Worm (Caenorhabditis elegans) whole organism, mixed stage, embryonic: Measurements from ENCODE around the gene pqn-96.

ENCODE experiments used
- M03D4.4 ChIP-seq: sonication (generic microtip); optimal IDR thresholded peaks from 2 replicates; lab custom pipeline; 2017; ENCODE audit warnings: mild to moderate bottlenecking, missing genetic modification characterization, missing compliant biosample characterization
- bed-3 ChIP-seq: fragments of 200-800 bp; sonication (Bioruptor generic); optimal IDR thresholded peaks from 3 replicates; lab custom pipeline; 2018; ENCODE audit warnings: mild to moderate bottlenecking, missing genetic modification characterization, moderate library complexity, missing compliant biosample characterization
- blmp-1 ChIP-seq: fragments of 150-350 bp; optimal IDR thresholded peaks from 2 replicates; lab custom pipeline; 2014; ENCODE audit warnings: missing biosample characterization, missing genetic modification characterization
- ceh-39 ChIP-seq: fragments of 150-350 bp; optimal IDR thresholded peaks from 2 replicates; lab custom pipeline; 2014; ENCODE audit warnings: missing biosample characterization, missing genetic modification characterization
- ceh-43 ChIP-seq: fragments of 200-800 bp; sonication (Bioruptor generic); optimal IDR thresholded peaks from 2 replicates; lab custom pipeline; 2018; ENCODE audit warnings: mild to moderate bottlenecking, missing genetic modification characterization, moderate library complexity, missing compliant biosample characterization
- ceh-83 ChIP-seq: fragments of 200-800 bp; sonication (Bioruptor generic); optimal IDR thresholded peaks from 2 replicates; lab custom pipeline; 2018; ENCODE audit warnings: mild to moderate bottlenecking, missing genetic modification characterization, missing compliant biosample characterization
- ces-1 ChIP-seq: fragments of 150-350 bp; optimal IDR thresholded peaks from 2 replicates; lab custom pipeline; 2014; ENCODE audit warnings: missing biosample characterization, missing genetic modification reagents, missing genetic modification characterization
- cnd-1 ChIP-seq: fragments of 200-800 bp; sonication (Bioruptor generic); optimal IDR thresholded peaks from 2 replicates; lab custom pipeline; 2018; ENCODE audit warnings: mild to moderate bottlenecking, missing genetic modification characterization, missing compliant biosample characterization
- drap-1 ChIP-seq: fragments of 200-800 bp; sonication (Bioruptor generic); optimal IDR thresholded peaks from 3 replicates; lab custom pipeline; 2018; ENCODE audit warnings: mild to moderate bottlenecking, missing genetic modification characterization, missing compliant biosample characterization
- elt-1 ChIP-seq: sonication (generic microtip); optimal IDR thresholded peaks from 2 replicates; lab custom pipeline; 2017; ENCODE audit warnings: missing genetic modification characterization, mild to moderate bottlenecking, missing compliant biosample characterization, antibody characterized with exemption, moderate library complexity, borderline replicate concordance; ENCODE audit not compliant: insufficient read depth
- elt-3 ChIP-seq: fragments of 150-350 bp; optimal IDR thresholded peaks from 2 replicates; lab custom pipeline; 2014; ENCODE audit warnings: missing biosample characterization, missing genetic modification characterization
- flh-1 ChIP-seq: fragments of 200-800 bp; sonication (Bioruptor generic); optimal IDR thresholded peaks from 2 replicates; lab custom pipeline; 2018; ENCODE audit warnings: mild to moderate bottlenecking, missing genetic modification characterization, moderate library complexity, missing compliant biosample characterization
- ham-2 ChIP-seq: fragments of 200-800 bp; sonication (Bioruptor generic); optimal IDR thresholded peaks from 2 replicates; lab custom pipeline; 2018; ENCODE audit warnings: mild to moderate bottlenecking, missing genetic modification characterization, missing compliant biosample characterization
- hlh-1 ChIP-seq: fragments of 150-350 bp; optimal IDR thresholded peaks from 2 replicates; lab custom pipeline; 2014; ENCODE audit warnings: missing biosample characterization, missing genetic modification reagents, missing genetic modification characterization
- lin-13 ChIP-seq: fragments of 150-350 bp; optimal IDR thresholded peaks from 2 replicates; lab custom pipeline; 2014; ENCODE audit warnings: missing biosample characterization, missing genetic modification characterization
- lin-32 ChIP-seq: fragments of 200-800 bp; sonication (Bioruptor generic); optimal IDR thresholded peaks from 2 replicates; lab custom pipeline; 2018; ENCODE audit warnings: mild to moderate bottlenecking, missing genetic modification characterization, missing compliant biosample characterization
- lsy-2 ChIP-seq: fragments of 150-350 bp; optimal IDR thresholded peaks from 2 replicates; lab custom pipeline; 2014; ENCODE audit warnings: missing biosample characterization, missing genetic modification characterization
- mab-5 ChIP-seq: fragments of 150-350 bp; optimal IDR thresholded peaks from 2 replicates; lab custom pipeline; 2014; ENCODE audit warnings: missing biosample characterization, missing genetic modification characterization
- mep-1 ChIP-seq: fragments of 150-350 bp; optimal IDR thresholded peaks from 2 replicates; lab custom pipeline; 2017; ENCODE audit warnings: missing biosample characterization, missing genetic modification reagents, missing genetic modification characterization, inconsistent platforms
- mls-2 ChIP-seq: sonication (generic microtip); optimal IDR thresholded peaks from 2 replicates; lab custom pipeline; 2016; ENCODE audit warnings: mild to moderate bottlenecking, missing genetic modification characterization, moderate library complexity, missing compliant biosample characterization
- nhr-12 ChIP-seq: fragments of 150-350 bp; optimal IDR thresholded peaks from 2 replicates; lab custom pipeline; 2014; ENCODE audit warnings: missing biosample characterization, missing genetic modification characterization
- nhr-2 ChIP-seq: fragments of 150-350 bp; optimal IDR thresholded peaks from 2 replicates; lab custom pipeline; 2014; ENCODE audit warnings: missing biosample characterization, missing genetic modification characterization
- nhr-237 ChIP-seq: fragments of 150-350 bp; optimal IDR thresholded peaks from 2 replicates; lab custom pipeline; 2014; ENCODE audit warnings: missing biosample characterization, missing genetic modification characterization
- nhr-28 ChIP-seq: fragments of 150-350 bp; optimal IDR thresholded peaks from 2 replicates; lab custom pipeline; 2014; ENCODE audit warnings: missing biosample characterization, missing genetic modification characterization
- nhr-76 ChIP-seq: sonication (generic microtip); optimal IDR thresholded peaks from 2 replicates; lab custom pipeline; 2017; ENCODE audit warnings: missing biosample characterization, missing genetic modification characterization
- pha-4 ChIP-seq: fragments of 150-350 bp; optimal IDR thresholded peaks from 2 replicates; lab custom pipeline; 2018; ENCODE audit warnings: missing biosample characterization, missing genetic modification reagents, missing genetic modification characterization
- sem-2 ChIP-seq: fragments of 200-800 bp; sonication (Bioruptor generic); optimal IDR thresholded peaks from 2 replicates; lab custom pipeline; 2018; ENCODE audit warnings: mild to moderate bottlenecking, missing genetic modification characterization, missing compliant biosample characterization
- snpc-4 ChIP-seq: fragments of 150-350 bp; optimal IDR thresholded peaks from 2 replicates; lab custom pipeline; 2014; ENCODE audit warnings: missing biosample characterization, missing genetic modification characterization
- sptf-1 ChIP-seq: sonication (generic microtip); optimal IDR thresholded peaks from 2 replicates; lab custom pipeline; 2017; ENCODE audit warnings: mild to moderate bottlenecking, missing genetic modification characterization, moderate library complexity, missing compliant biosample characterization
- tbx-8 ChIP-seq: fragments of 200-800 bp; sonication (Bioruptor generic); optimal IDR thresholded peaks from 2 replicates; lab custom pipeline; 2018; ENCODE audit warnings: mild to moderate bottlenecking, missing genetic modification characterization, moderate library complexity, missing compliant biosample characterization
- unc-120 ChIP-seq: sonication (generic microtip); optimal IDR thresholded peaks from 2 replicates; lab custom pipeline; 2017; ENCODE audit warnings: missing genetic modification characterization, missing compliant biosample characterization; ENCODE audit not compliant: poor library complexity, severe bottlenecking
- unc-39 ChIP-seq: fragments of 150-350 bp; optimal IDR thresholded peaks from 2 replicates; lab custom pipeline; 2014; ENCODE audit warnings: missing biosample characterization, missing genetic modification characterization
- unc-62 ChIP-seq: fragments of 150-350 bp; optimal IDR thresholded peaks from 2 replicates; lab custom pipeline; 2014; ENCODE audit warnings: missing biosample characterization, missing genetic modification reagents, missing genetic modification characterization
- zip-8 ChIP-seq: fragments of 150-350 bp; optimal IDR thresholded peaks from 2 replicates; lab custom pipeline; 2014; ENCODE audit warnings: missing biosample characterization, missing genetic modification characterization
- ztf-11 ChIP-seq: fragments of 150-350 bp; optimal IDR thresholded peaks from 2 replicates; lab custom pipeline; 2014; ENCODE audit warnings: missing biosample characterization, missing genetic modification characterization

Gene pqn-96

ce11 chrIII:8429035-8429434 lies 10.2 kb downstream of the pqn-96 start, which contains the start of gene ZK1236.1:
TSS of gene ZK1236.1 (plus strand) at chrIII:8429297.
- TF ChIP-seq ces-1 (GFP tag; lab: Kevin White, UChicago) (no peak), flh-1 (GFP tag; lab: Kevin White, UChicago) (no peak), snpc-4 (no peak), elt-1 (no peak), ceh-43 (no peak), ceh-39 (no peak), sptf-1 (tag; lab: Kevin White, UChicago) (no peak), blmp-1 (no peak), mep-1 (tag; lab: Kevin White, UChicago) (no peak), nhr-237 (tag; lab: Kevin White, UChicago) (no peak), mab-5 (tag; lab: Kevin White, UChicago) (no peak), hlh-1 (no peak), pha-4 (tag; lab: Kevin White, UChicago) (no peak)

DNA sequence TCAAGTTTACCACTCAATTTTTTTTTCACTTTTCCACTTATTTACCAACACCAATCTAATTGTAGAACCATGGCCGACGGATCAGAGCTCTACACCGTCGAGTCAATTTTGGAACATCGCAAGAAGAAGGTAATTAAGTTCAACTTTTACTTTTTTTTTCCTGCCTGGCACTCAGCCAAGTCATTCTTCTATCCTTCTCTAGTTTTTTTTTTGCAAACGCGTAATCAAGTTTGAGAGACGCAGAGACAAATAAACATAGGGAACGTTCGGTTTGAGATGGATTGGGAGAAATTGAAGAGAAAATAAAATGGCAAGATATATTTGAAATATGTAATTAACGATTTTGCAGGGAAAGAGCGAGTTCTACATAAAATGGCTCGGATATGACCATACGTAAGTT lies 12.9 kb downstream of the pqn-96 start, which contains the start of gene cec-1:
Gene cec-1, plus strand, starts transcription at position 63 of the 400 bp plus-strand sequence.
- TF ChIP-seq lsy-2 (tag; lab: Kevin White, UChicago) (no peak), blmp-1 (no peak), tbx-8 (GFP tag; lab: Kevin White, UChicago) (no peak), drap-1 (GFP tag; lab: Kevin White, UChicago) (no peak), ces-1 (GFP tag; lab: Kevin White, UChicago) (peak; percentile 74)
- TF ChIP-seq, all 35 proteins: peak for 1

- TF ChIP-seq ceh-39 (no peak), nhr-76 (no peak), tbx-8 (GFP tag; lab: Kevin White, UChicago) (no peak), unc-39 (tag; lab: Kevin White, UChicago) (no peak), bed-3 (GFP tag; lab: Kevin White, UChicago) (no peak), mab-5 (tag; lab: Kevin White, UChicago) (no peak), lsy-2 (tag; lab: Kevin White, UChicago) (peak; percentile 29), nhr-2 (tag; lab: Kevin White, UChicago) (peak; percentile 1), mls-2 (tag; lab: Kevin White, UChicago) (peak; percentile 53), elt-3 (no peak), unc-120 (peak; percentile 19), lin-13 (tag; lab: Kevin White, UChicago) (no peak), elt-1 (no peak), M03D4.4 (no peak), nhr-28 (no peak), unc-62 (GFP tag; lab: Kevin White, UChicago) (peak; percentile 48), cnd-1 (tag; lab: Kevin White, UChicago) (peak; percentile 50), drap-1 (GFP tag; lab: Kevin White, UChicago) (peak; percentile 49), mep-1 (tag; lab: Kevin White, UChicago) (peak; percentile 36), ham-2 (peak; percentile 57), pha-4 (tag; lab: Kevin White, UChicago) (peak; percentile 21), ces-1 (GFP tag; lab: Kevin White, UChicago) (peak; percentile 23), blmp-1 (no peak), zip-8 (tag; lab: Kevin White, UChicago) (no peak), flh-1 (GFP tag; lab: Kevin White, UChicago) (no peak), nhr-237 (tag; lab: Kevin White, UChicago) (no peak), ztf-11 (tag; lab: Kevin White, UChicago) (no peak), ceh-83 (no peak), sptf-1 (tag; lab: Kevin White, UChicago) (peak; percentile 9), sem-2 (GFP tag; lab: Kevin White, UChicago) (no peak), nhr-12 (tag; lab: Kevin White, UChicago) (no peak), lin-32 (GFP tag; lab: Kevin White, UChicago) (no peak), snpc-4 (no peak), ceh-43 (no peak), hlh-1 (peak; percentile 22)
These were observed 14.1 kb downstream of the pqn-96 start for ce11 chrIII:8425076-8425475.

DNA sequence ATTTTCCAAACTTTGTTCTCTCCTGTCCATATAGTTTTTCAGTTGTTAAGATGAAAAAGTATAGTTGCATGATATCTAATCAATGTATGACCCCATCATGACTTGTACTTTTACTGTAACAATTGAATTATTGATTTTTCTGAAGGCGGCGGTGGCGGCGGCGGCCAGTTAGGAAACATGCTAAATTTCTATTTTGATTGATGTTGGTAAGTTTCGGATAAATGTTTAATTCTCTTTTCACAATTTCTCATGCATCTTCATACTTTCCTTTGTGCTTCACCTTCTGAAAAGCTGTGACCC lies 21.3 kb downstream of the pqn-96 start, which contains the start of gene sor-1:
Gene sor-1, plus strand, starts transcription at position 201 of the 300 bp plus-strand sequence.
- TF ChIP-seq mls-2 (tag; lab: Kevin White, UChicago) (no peak), flh-1 (GFP tag; lab: Kevin White, UChicago) (no peak), ces-1 (GFP tag; lab: Kevin White, UChicago) (no peak), blmp-1 (no peak), bed-3 (GFP tag; lab: Kevin White, UChicago) (no peak), unc-120 (no peak), hlh-1 (no peak), nhr-12 (tag; lab: Kevin White, UChicago) (no peak)
